Worm (Caenorhabditis elegans): Measurements from ENCODE around the gene Y81B9A.3.
A peak's percentile ranks its signal among the peaks of the same experiment; 100 is the strongest.

Y81B9A.3 gene

ce11 chrX:9208933-9209332 lies 26.7 kb downstream of the Y81B9A.3 start:
- TF ChIP-seq lin-39 (tag; optimal IDR thresholded peaks at IDR 0.05) (no peak), fkh-10 (GFP tag; optimal IDR thresholded peaks at IDR 0.05) (no peak), fos-1 (tag; optimal IDR thresholded peaks at IDR 0.05) (no peak), ztf-4 (tag; optimal IDR thresholded peaks at IDR 0.05) (no peak)

- TF ChIP-seq unc-62 (GFP tag; optimal IDR thresholded peaks at IDR 0.05) (no peak), ztf-11 (tag; optimal IDR thresholded peaks at IDR 0.05) (no peak), skn-1 (tag; optimal IDR thresholded peaks at IDR 0.05) (no peak), pha-4 (tag; optimal IDR thresholded peaks at IDR 0.05) (peak; percentile 47), R02D3.7 (tag; optimal IDR thresholded peaks at IDR 0.05) (no peak), nhr-76 (tag; optimal IDR thresholded peaks at IDR 0.05) (no peak), pqm-1 (tag; optimal IDR thresholded peaks at IDR 0.05) (peak; percentile 59), ceh-9 (tag; optimal IDR thresholded peaks at IDR 0.05) (no peak), elt-2 (tag; optimal IDR thresholded peaks at IDR 0.05) (peak; percentile 71), nhr-43 (tag; optimal IDR thresholded peaks at IDR 0.05; ENCODE audit: poor library complexity, severe bottlenecking) (no peak), sea-2 (GFP tag; optimal IDR thresholded peaks at IDR 0.05) (no peak), lin-15B (tag; optimal IDR thresholded peaks at IDR 0.05) (no peak), mml-1 (tag; optimal IDR thresholded peaks at IDR 0.05) (no peak), zag-1 (tag; optimal IDR thresholded peaks at IDR 0.05) (no peak), egl-27 (tag; optimal IDR thresholded peaks at IDR 0.05) (no peak), nhr-23 (tag; optimal IDR thresholded peaks at IDR 0.05) (no peak)
Measured at ce11 chrX:9210086-9210485, 27.8 kb downstream of the Y81B9A.3 start.

ce11 chrX:9212675-9213074 lies 30.4 kb downstream of the Y81B9A.3 start:
- peak; percentile 79 for TF ChIP-seq elt-2 (tag; optimal IDR thresholded peaks at IDR 0.05)
- no peak for TF ChIP-seq daf-12 (tag; optimal IDR thresholded peaks at IDR 0.05)
- no peak for TF ChIP-seq ztf-4 (tag; optimal IDR thresholded peaks at IDR 0.05)
- peak; percentile 23 for TF ChIP-seq pha-4 (tag; optimal IDR thresholded peaks at IDR 0.05)
- TF ChIP-seq pqm-1 (tag; optimal IDR thresholded peaks at IDR 0.05): peak; percentile 61

ce11 chrX:9213873-9214341 lies 31.7 kb downstream of the Y81B9A.3 start, which contains the start of gene C35B8.3:
C35B8.3 (plus strand) TSS chrX:9213923.
- TF ChIP-seq ztf-4 (tag; optimal IDR thresholded peaks at IDR 0.05) (no peak), nhr-23 (tag; optimal IDR thresholded peaks at IDR 0.05) (peak; percentile 80), nhr-67 (tag; optimal IDR thresholded peaks at IDR 0.05) (no peak), fkh-2 (tag; optimal IDR thresholded peaks at IDR 0.05) (no peak), unc-62 (GFP tag; optimal IDR thresholded peaks at IDR 0.05) (no peak), tbx-2 (tag; optimal IDR thresholded peaks at IDR 0.05) (no peak), ceh-16 (tag; optimal IDR thresholded peaks at IDR 0.05) (no peak), jun-1 (tag; optimal IDR thresholded peaks at IDR 0.05) (peak; percentile 76), nhr-77 (tag; optimal IDR thresholded peaks at IDR 0.05) (no peak), nhr-12 (tag; optimal IDR thresholded peaks at IDR 0.05) (no peak), nfya-1 (tag; optimal IDR thresholded peaks at IDR 0.05; ENCODE audit: insufficient read depth) (no peak), nhr-11 (tag; optimal IDR thresholded peaks at IDR 0.05) (no peak), ama-1 (optimal IDR thresholded peaks at IDR 0.05) (no peak), mdl-1 (tag; optimal IDR thresholded peaks at IDR 0.05) (peak; percentile 46), ceh-82 (tag; optimal IDR thresholded peaks at IDR 0.05) (no peak), nhr-237 (tag; optimal IDR thresholded peaks at IDR 0.05) (no peak), ceh-9 (tag; optimal IDR thresholded peaks at IDR 0.05) (no peak), R02D3.7 (tag; optimal IDR thresholded peaks at IDR 0.05) (no peak), egl-5 (tag; optimal IDR thresholded peaks at IDR 0.05) (no peak), sea-2 (GFP tag; optimal IDR thresholded peaks at IDR 0.05) (no peak), lin-39 (tag; optimal IDR thresholded peaks at IDR 0.05) (no peak), eor-1 (tag; optimal IDR thresholded peaks at IDR 0.05) (no peak), elt-2 (tag; optimal IDR thresholded peaks at IDR 0.05) (peak; percentile 86), pqm-1 (tag; optimal IDR thresholded peaks at IDR 0.05) (peak; percentile 54), zag-1 (tag; optimal IDR thresholded peaks at IDR 0.05) (no peak), unc-39 (tag; optimal IDR thresholded peaks at IDR 0.05) (no peak), lsy-12 (tag; optimal IDR thresholded peaks at IDR 0.05) (peak; percentile 7), pha-4 (tag; optimal IDR thresholded peaks at IDR 0.05) (peak; percentile 31), skn-1 (tag; optimal IDR thresholded peaks at IDR 0.05) (no peak), fos-1 (tag; optimal IDR thresholded peaks at IDR 0.05) (no peak), daf-12 (tag; optimal IDR thresholded peaks at IDR 0.05) (no peak), ZK546.5 (tag; optimal IDR thresholded peaks at IDR 0.05) (no peak), ceh-28 (tag; optimal IDR thresholded peaks at IDR 0.05) (peak; percentile 18), nhr-28 (tag; optimal IDR thresholded peaks at IDR 0.05) (no peak), lin-15B (tag; optimal IDR thresholded peaks at IDR 0.05) (no peak), elt-1 (tag; optimal IDR thresholded peaks at IDR 0.05) (no peak), nhr-43 (tag; optimal IDR thresholded peaks at IDR 0.05; ENCODE audit: poor library complexity, severe bottlenecking) (peak; percentile 69), hmg-11 (tag; optimal IDR thresholded peaks at IDR 0.05) (no peak), fkh-10 (GFP tag; optimal IDR thresholded peaks at IDR 0.05) (no peak), ztf-11 (tag; optimal IDR thresholded peaks at IDR 0.05) (no peak), aly-2 (tag; optimal IDR thresholded peaks at IDR 0.05) (no peak), snpc-4 (tag; optimal IDR thresholded peaks at IDR 0.05) (no peak), elt-3 (tag; optimal IDR thresholded peaks at IDR 0.05) (no peak)

All from whole organism, L3 larva.